Fruit fly (Drosophila melanogaster) whole organism, adult: Measurements from ENCODE around the gene CG6738.

Experiments used
- CG11617 ChIP-seq: fragments of 200-800 bp; sonication (Bioruptor generic); optimal IDR thresholded peaks from 2 replicates; lab custom pipeline; 2017; ENCODE audit warnings: mild to moderate bottlenecking, missing biosample characterization, missing genetic modification reagents, missing genetic modification characterization
- CG12768 ChIP-seq: fragments of 200-800 bp; sonication (Bioruptor generic); optimal IDR thresholded peaks from 2 replicates; lab custom pipeline; 2017; ENCODE audit warnings: missing biosample characterization, missing genetic modification characterization, mild to moderate bottlenecking, moderate library complexity, missing genetic modification reagents
- CG14711 ChIP-seq: fragments of 200-800 bp; sonication (Bioruptor generic); optimal IDR thresholded peaks from 2 replicates; lab custom pipeline; 2018; ENCODE audit warnings: missing biosample characterization, mild to moderate bottlenecking, missing genetic modification characterization, moderate library complexity
- CG1620 ChIP-seq: fragments of 200-800 bp; sonication (Bioruptor generic); optimal IDR thresholded peaks from 2 replicates; lab custom pipeline; 2016; ENCODE audit warnings: missing biosample characterization, missing genetic modification characterization
- CG33017 ChIP-seq: fragments of 200-800 bp; sonication (Bioruptor generic); optimal IDR thresholded peaks from 2 replicates; lab custom pipeline; 2018; ENCODE audit warnings: missing biosample characterization, mild to moderate bottlenecking, missing genetic modification characterization, moderate library complexity
- CG5204 ChIP-seq: fragments of 200-800 bp; sonication (Bioruptor generic); optimal IDR thresholded peaks from 2 replicates; lab custom pipeline; 2016; ENCODE audit warnings: missing biosample characterization, missing genetic modification characterization
- CG7045 ChIP-seq: fragments of 200-800 bp; sonication (Bioruptor generic); optimal IDR thresholded peaks from 2 replicates; lab custom pipeline; 2017; ENCODE audit warnings: missing biosample characterization, mild to moderate bottlenecking, missing genetic modification characterization
- CG7101 ChIP-seq: fragments of 200-800 bp; sonication (Bioruptor generic); optimal IDR thresholded peaks from 2 replicates; lab custom pipeline; 2018; ENCODE audit warnings: missing biosample characterization, mild to moderate bottlenecking, missing genetic modification characterization, moderate library complexity
- Clk ChIP-seq: fragments of 200-800 bp; sonication (Bioruptor generic); optimal IDR thresholded peaks from 2 replicates; lab custom pipeline; 2017; ENCODE audit warnings: missing biosample characterization, missing genetic modification characterization
- Crg-1 ChIP-seq: fragments of 200-800 bp; sonication (Bioruptor generic); optimal IDR thresholded peaks from 2 replicates; lab custom pipeline; 2016; ENCODE audit warnings: missing biosample characterization, missing genetic modification characterization
- Hr96 ChIP-seq: fragments of 200-800 bp; sonication (Bioruptor generic); optimal IDR thresholded peaks from 2 replicates; lab custom pipeline; 2016; ENCODE audit warnings: missing biosample characterization, missing genetic modification characterization
- Mnt ChIP-seq: fragments of 200-800 bp; sonication (Bioruptor generic); optimal IDR thresholded peaks from 2 replicates; lab custom pipeline; 2016; ENCODE audit warnings: missing biosample characterization, mild to moderate bottlenecking, missing genetic modification characterization
- bab1 ChIP-seq: fragments of 200-800 bp; sonication (Bioruptor generic); optimal IDR thresholded peaks from 3 replicates; lab custom pipeline; 2019; ENCODE audit warnings: missing biosample characterization, mild to moderate bottlenecking, missing genetic modification characterization, moderate library complexity
- cic ChIP-seq: fragments of 200-800 bp; sonication (Bioruptor generic); optimal IDR thresholded peaks from 2 replicates; lab custom pipeline; 2017; ENCODE audit warnings: missing biosample characterization, mild to moderate bottlenecking, missing genetic modification characterization, moderate library complexity
- cnc ChIP-seq, 2 experiments: fragments of >200 bp; optimal IDR thresholded peaks; 2 replicates each; lab custom pipeline; 2017
- kay ChIP-seq: fragments of 200-800 bp; sonication (Bioruptor generic); peaks from one replicate; lab custom pipeline; 2016; ENCODE audit warnings: missing biosample characterization, missing genetic modification characterization, borderline replicate concordance
- ovo ChIP-seq: fragments of 200-800 bp; sonication (Bioruptor generic); optimal IDR thresholded peaks from 2 replicates; lab custom pipeline; 2016; ENCODE audit warnings: missing biosample characterization, missing genetic modification characterization
- pad ChIP-seq: fragments of 200-800 bp; sonication (Bioruptor generic); optimal IDR thresholded peaks from 3 replicates; lab custom pipeline; 2017; ENCODE audit warnings: missing biosample characterization, missing genetic modification characterization, mild to moderate bottlenecking, moderate library complexity, missing genetic modification reagents
- tj ChIP-seq: fragments of 200-800 bp; sonication (Bioruptor generic); optimal IDR thresholded peaks from 3 replicates; lab custom pipeline; 2017; ENCODE audit warnings: missing biosample characterization, mild to moderate bottlenecking, missing genetic modification characterization, moderate library complexity
- toe ChIP-seq: fragments of 200-800 bp; sonication (Bioruptor generic); optimal IDR thresholded peaks from 2 replicates; lab custom pipeline; 2016; ENCODE audit warnings: missing biosample characterization, missing genetic modification characterization

Gene CG6738

dm6 chr3R:23144654-23145053, 45.3 kb downstream of the CG6738 start:
- TF ChIP-seq cnc (optimal IDR thresholded peaks at IDR 0.05; lab: Kevin White, UChicago) (no peak), Crg-1 (GFP tag; lab: Kevin White, UChicago) (no peak), pad (no peak), CG33017 (tag; lab: Kevin White, UChicago) (no peak), tj (no peak), toe (GFP tag; lab: Kevin White, UChicago) (no peak), kay (GFP tag; lab: Kevin White, UChicago) (no peak), CG5204 (GFP tag; lab: Kevin White, UChicago) (no peak), ovo (no peak), CG11617 (no peak), cic (GFP tag; lab: Kevin White, UChicago) (no peak)

dm6 chr3R:23145681-23146080, 46.3 kb downstream of the CG6738 start:
- TF ChIP-seq Clk (GFP tag; lab: Kevin White, UChicago) (no peak), toe (GFP tag; lab: Kevin White, UChicago) (no peak), ovo (no peak), pad (no peak), CG7045 (no peak), CG11617 (no peak), CG1620 (GFP tag; lab: Kevin White, UChicago) (no peak), CG7101 (tag; lab: Kevin White, UChicago) (no peak), bab1 (no peak), CG14711 (tag; lab: Kevin White, UChicago) (no peak), cnc (optimal IDR thresholded peaks at IDR 0.05; lab: Kevin White, UChicago) (no peak), CG5204 (GFP tag; lab: Kevin White, UChicago) (no peak), Crg-1 (GFP tag; lab: Kevin White, UChicago) (no peak), CG33017 (tag; lab: Kevin White, UChicago) (no peak), kay (GFP tag; lab: Kevin White, UChicago) (no peak), CG12768 (GFP tag; lab: Kevin White, UChicago) (no peak), Mnt (GFP tag; lab: Kevin White, UChicago) (no peak), cic (GFP tag; lab: Kevin White, UChicago) (no peak), tj (no peak), Hr96 (GFP tag; lab: Kevin White, UChicago) (no peak)

- TF ChIP-seq kay (GFP tag; lab: Kevin White, UChicago) (no peak), cic (GFP tag; lab: Kevin White, UChicago) (no peak), CG14711 (tag; lab: Kevin White, UChicago) (no peak), pad (no peak), CG1620 (GFP tag; lab: Kevin White, UChicago) (no peak), CG12768 (GFP tag; lab: Kevin White, UChicago) (no peak), CG11617 (no peak), CG5204 (GFP tag; lab: Kevin White, UChicago) (no peak), tj (no peak), ovo (no peak), Crg-1 (GFP tag; lab: Kevin White, UChicago) (no peak)
These were observed 47.7 kb downstream of the CG6738 start for dm6 chr3R:23147058-23147457.

- no peak for TF ChIP-seq bab1
These were observed 48.3 kb downstream of the CG6738 start for dm6 chr3R:23147625-23148024.

DNA sequence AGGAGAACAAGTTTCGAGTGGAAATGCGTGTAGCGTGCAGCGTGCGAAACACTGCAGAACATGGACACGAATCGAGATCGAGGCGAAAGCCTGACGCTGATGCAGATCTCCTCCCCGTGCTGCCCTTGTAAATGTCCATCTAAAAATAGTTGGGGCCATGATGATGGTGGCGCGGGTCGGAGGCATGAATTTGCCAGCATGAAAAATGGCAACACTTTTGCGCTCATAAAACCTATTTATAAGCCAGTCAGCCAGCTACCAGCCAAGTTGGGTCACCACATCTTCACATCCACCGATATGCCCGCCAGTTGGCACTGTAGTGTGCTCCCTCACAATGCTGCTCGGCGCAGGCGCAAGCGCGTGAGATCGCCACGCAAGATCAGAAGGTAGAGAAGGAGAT, 49.1 kb downstream of the CG6738 start:
- no peak for TF ChIP-seq CG7101 (tag; lab: Kevin White, UChicago)
- TF ChIP-seq CG11617 = no peak
- no peak for TF ChIP-seq cic (GFP tag; lab: Kevin White, UChicago)
- TF ChIP-seq ovo = no peak
- no peak for TF ChIP-seq tj
- no peak for TF ChIP-seq CG1620 (GFP tag; lab: Kevin White, UChicago)
- no peak for TF ChIP-seq bab1
- no peak for TF ChIP-seq Crg-1 (GFP tag; lab: Kevin White, UChicago)
- no peak for TF ChIP-seq CG33017 (tag; lab: Kevin White, UChicago)
- TF ChIP-seq Mnt (GFP tag; lab: Kevin White, UChicago) = no peak

- no peak for TF ChIP-seq bab1
These were observed 49.8 kb downstream of the CG6738 start for dm6 chr3R:23149021-23149571.
